Worm (Caenorhabditis elegans): ENCODE results near the gene F44E2.9.

- TF ChIP-seq hlh-30 (tag; optimal IDR thresholded peaks at IDR 0.05; ENCODE audit: insufficient read depth) (no peak), dve-1 (tag; optimal IDR thresholded peaks at IDR 0.05; ENCODE audit: insufficient read depth) (no peak), dmd-8 (GFP tag; IDR thresholded peaks at IDR 0.05) (no peak), nhr-28 (tag; optimal IDR thresholded peaks at IDR 0.05) (no peak), nhr-48 (tag; optimal IDR thresholded peaks at IDR 0.05) (no peak), pha-4 (GFP tag; IDR thresholded peaks at IDR 0.05) (no peak), pha-4 (tag; optimal IDR thresholded peaks at IDR 0.05) (no peak), lin-15B (tag; optimal IDR thresholded peaks at IDR 0.05) (no peak), unc-130 (GFP tag; optimal IDR thresholded peaks at IDR 0.05) (no peak), tag-97 (GFP tag; IDR thresholded peaks at IDR 0.05) (no peak), pqm-1 (tag; optimal IDR thresholded peaks at IDR 0.05) (no peak), lin-39 (tag; optimal IDR thresholded peaks at IDR 0.05) (no peak), unc-39 (tag; optimal IDR thresholded peaks at IDR 0.05) (no peak)
Observed at ce11 chrIII:8882333-8882732, 32.0 kb upstream of the F44E2.9 start.
